Worm (Caenorhabditis elegans) whole organism, early embryonic: ENCODE measurements around the gene anmt-2.

Experiments
- B0310.2 ChIP-seq: sonication (generic microtip); optimal IDR thresholded peaks from 2 replicates; lab custom pipeline; 2016; ENCODE audit warnings: mild to moderate bottlenecking, missing genetic modification characterization, missing compliant biosample characterization
- ama-1 ChIP-seq: fragments of 150-350 bp; optimal IDR thresholded peaks from 2 replicates; lab custom pipeline; 2014
- ceh-36 ChIP-seq: sonication (generic microtip); optimal IDR thresholded peaks from 2 replicates; lab custom pipeline; 2016; ENCODE audit warnings: missing genetic modification characterization, inconsistent platforms, missing compliant biosample characterization
- flt-1 ChIP-seq: fragments of 200-800 bp; sonication (Bioruptor generic); IDR thresholded peaks from 2 replicates; pipeline ENCODE4 v1.3.6; 2022; ENCODE audit warnings: missing genetic modification characterization, missing compliant biosample characterization
- hmbx-1 ChIP-seq: sonication (generic microtip); optimal IDR thresholded peaks from 2 replicates; lab custom pipeline; 2016; ENCODE audit warnings: mild to moderate bottlenecking, missing genetic modification characterization, missing compliant biosample characterization
- hmg-4 ChIP-seq: fragments of 200-800 bp; sonication (Bioruptor generic); optimal IDR thresholded peaks from 2 replicates; lab custom pipeline; 2018; ENCODE audit warnings: mild to moderate bottlenecking, missing genetic modification characterization, missing compliant biosample characterization
- hnd-1 ChIP-seq: sonication (generic microtip); optimal IDR thresholded peaks from 2 replicates; lab custom pipeline; 2016; ENCODE audit warnings: missing genetic modification characterization, missing compliant biosample characterization
- pes-1 ChIP-seq: fragments of 200-800 bp; sonication (Bioruptor generic); IDR thresholded peaks from 2 replicates; pipeline ENCODE4 v1.3.6; 2022; ENCODE audit warnings: missing genetic modification reagents, missing genetic modification characterization, missing compliant biosample characterization
- tbx-37 ChIP-seq: fragments of 200-800 bp; sonication (Bioruptor generic); conservative IDR thresholded peaks from 2 replicates; pipeline ENCODE4 v1.3.6; 2022; ENCODE audit warnings: missing genetic modification reagents, missing genetic modification characterization, missing compliant biosample characterization

DNA sequence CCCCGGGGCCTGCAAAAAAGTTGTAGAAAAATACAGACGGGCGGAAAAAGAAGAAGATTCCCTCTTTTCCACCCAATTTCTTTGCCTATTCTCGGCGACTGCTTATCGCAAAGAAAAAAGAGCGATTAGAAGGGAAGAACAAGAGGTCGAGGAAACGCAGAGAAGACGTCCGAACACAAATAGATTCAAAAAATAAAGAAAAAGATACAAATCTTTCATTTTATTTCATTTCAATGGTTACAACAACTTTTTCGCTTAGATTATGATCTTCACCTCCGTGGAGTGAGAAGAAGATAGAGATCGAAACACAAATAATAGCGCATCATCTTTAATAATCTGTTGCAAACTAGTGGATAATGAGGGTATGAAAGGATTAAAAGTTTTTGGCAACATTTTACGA lies 25.5 kb downstream of the anmt-2 start:
- no peak for TF ChIP-seq tbx-37 (GFP tag; lab: Robert Waterston, UW)
- no peak for TF ChIP-seq hmbx-1 (tag; lab: Kevin White, UChicago)
- no peak for TF ChIP-seq ama-1
- no peak for TF ChIP-seq ceh-36
- TF ChIP-seq hmg-4, result no peak
- TF ChIP-seq flt-1 (GFP tag; lab: Robert Waterston, UW), result no peak
- TF ChIP-seq hnd-1 (tag; lab: Kevin White, UChicago), result no peak
- TF ChIP-seq pes-1 (GFP tag; lab: Robert Waterston, UW), result no peak
- no peak for TF ChIP-seq B0310.2 (tag; lab: Kevin White, UChicago)
